Worm (Caenorhabditis elegans) whole organism, dauer: ENCODE results near the gene Y34B4A.4.

Source experiments
- unc-62 ChIP-seq: sonication (generic microtip); optimal IDR thresholded peaks from 2 replicates; lab custom pipeline; 2017; ENCODE audit warnings: missing biosample characterization, missing genetic modification reagents, missing genetic modification characterization

Gene Y34B4A.4

DNA sequence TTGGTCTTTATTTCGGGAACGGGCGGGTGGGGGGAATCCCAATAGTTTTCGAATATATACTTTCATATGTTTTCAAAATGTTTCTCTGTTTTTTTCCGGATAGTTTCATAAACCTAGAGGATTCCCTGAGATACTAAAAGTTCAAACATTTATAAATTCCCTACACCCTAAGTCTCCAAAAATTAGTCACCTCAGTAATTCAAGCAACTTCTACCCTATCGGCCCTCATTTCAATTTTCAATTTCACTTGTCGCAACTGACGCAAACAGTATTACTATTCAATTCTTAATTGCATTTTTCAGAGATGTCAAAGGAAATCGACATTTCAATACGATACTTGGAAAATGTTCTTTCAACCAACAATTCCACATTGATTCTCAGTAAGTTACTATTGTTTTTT, at the start of gene Y34B4A.4:
Gene Y34B4A.4, plus strand, starts transcription at position 301 of the 400 bp plus-strand sequence.
- TF ChIP-seq unc-62 (GFP tag; lab: Kevin White, UChicago): no peak

DNA sequence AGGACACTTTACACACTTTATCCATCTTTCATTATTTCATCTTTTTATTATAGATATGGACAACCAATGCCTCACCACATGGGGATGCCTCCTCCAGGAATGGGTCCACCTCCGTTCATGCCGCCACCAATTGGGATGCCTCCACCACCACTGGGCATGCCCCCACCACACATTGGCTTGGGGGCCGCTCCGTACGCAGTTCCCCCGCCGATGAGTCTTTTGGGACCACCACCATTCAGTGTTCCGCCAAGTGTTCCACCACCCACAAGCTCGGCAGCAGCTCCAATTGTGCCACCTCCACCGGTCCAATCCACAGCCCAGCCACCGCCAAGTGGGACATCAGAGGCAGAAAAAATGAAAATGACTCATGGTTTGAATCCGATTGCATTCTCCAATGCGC, 49.3 kb upstream of the Y34B4A.4 start:
- TF ChIP-seq unc-62 (GFP tag; lab: Kevin White, UChicago): no peak

DNA sequence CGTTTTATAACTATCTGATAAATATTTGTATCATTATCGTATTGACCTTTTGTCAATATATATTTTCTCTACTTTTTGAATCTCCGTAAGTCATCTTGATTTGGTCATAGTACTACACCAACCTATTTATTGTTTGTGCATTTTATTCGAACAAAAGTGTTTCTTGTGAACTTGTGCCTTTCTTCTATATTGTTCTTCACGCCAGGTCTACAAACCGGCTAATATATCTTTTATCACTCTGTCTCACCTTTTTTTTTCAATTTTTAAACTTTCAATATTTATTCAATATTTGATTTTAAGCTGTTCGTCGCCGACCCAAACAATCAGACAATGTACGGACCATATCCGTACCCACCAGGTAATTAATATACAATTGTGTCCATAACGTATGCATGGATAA, 48.1 kb upstream of the Y34B4A.4 start, which contains the start of gene hrpa-2:
Gene hrpa-2, plus strand, starts transcription at position 301 of the 400 bp plus-strand sequence.
- no peak for TF ChIP-seq unc-62 (GFP tag; lab: Kevin White, UChicago)

DNA sequence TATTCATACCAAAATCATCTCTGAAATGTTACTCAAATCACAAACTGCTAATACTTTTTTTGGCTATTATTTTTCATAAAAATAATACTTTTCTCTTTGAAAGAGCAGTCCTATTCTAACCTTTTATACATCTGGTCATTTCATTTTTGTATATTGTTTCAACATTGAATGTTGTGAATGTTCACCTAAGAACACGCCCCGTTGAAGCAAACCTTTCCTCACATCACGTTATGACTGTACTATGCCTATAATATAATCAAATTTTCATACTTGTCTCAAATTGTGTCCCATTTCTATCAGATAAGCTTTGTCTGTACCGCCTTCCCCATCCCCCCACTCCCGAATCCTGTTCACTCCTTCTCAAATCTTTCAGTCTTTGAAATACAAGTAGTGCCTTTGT, 45.8 kb upstream of the Y34B4A.4 start:
- no peak for TF ChIP-seq unc-62 (GFP tag; lab: Kevin White, UChicago)

DNA sequence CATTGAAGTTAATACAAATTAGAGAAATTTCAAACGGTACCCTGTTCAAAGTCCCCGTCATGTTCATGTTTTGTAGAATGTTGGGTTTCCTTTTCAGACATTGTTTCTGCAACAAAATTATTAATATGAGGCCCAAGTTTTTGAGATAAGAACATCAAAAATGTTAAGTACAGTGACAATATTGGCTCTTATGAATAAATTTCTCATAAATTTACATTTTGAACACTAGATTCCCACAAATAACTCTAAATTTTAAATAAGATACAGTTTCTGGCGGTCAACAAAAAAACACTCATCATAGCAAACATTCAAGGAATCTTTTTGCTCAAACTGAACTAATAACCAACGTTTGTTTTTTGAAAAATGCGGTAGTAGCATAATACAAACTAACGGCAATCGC, 37.9 kb upstream of the Y34B4A.4 start, which contains the start of gene H28G03.3:
Gene H28G03.3, minus strand, starts transcription at position 101 of the 400 bp plus-strand sequence.
- TF ChIP-seq unc-62 (GFP tag; lab: Kevin White, UChicago): no peak

DNA sequence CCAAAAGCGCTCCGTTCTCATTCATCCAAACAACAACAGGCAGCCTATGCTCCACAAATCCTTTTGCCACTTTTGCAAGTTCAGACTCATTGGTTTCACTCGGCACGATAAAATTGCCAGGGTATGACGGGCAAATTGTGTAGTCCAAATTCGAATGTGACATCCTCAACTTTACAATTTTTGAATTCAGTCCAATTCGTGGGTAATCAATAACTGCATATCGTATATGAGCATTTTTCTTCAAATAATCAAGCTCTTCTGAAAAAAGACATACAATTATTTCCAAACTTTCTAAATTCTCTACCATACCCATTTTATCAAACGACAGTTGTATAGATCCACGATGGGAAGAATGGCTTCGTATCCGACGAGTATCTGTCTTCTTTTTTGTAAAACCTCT, 25.9 kb upstream of the Y34B4A.4 start:
- TF ChIP-seq unc-62 (GFP tag; lab: Kevin White, UChicago): no peak

DNA sequence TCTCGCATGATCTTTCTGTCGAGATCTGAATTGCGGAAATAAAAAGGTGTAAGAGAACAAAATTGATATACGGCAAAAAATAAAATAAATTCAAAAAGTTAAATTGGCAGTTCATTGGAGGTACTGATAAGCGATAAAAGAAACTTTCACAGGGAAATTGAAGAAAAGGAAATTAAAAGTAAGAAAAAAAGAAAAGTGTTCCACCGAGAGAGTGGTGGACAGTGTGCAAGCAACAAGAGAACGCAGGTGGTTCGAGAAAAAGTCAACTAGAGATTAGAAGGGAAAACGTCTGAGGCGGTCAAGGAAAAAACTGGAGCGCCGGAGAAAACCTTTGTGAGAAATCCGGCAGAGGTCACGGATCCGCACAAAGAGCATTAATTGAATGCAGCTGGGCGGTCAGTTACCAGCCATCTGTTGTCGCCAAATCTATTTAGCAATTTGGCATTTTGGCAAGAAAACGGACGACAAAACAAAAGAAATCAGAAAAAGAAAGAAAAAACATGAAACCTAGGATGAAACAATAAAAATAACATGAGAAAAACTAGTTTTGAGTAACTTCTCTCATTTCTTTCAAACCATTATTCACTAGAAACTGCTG, 20.6 kb upstream of the Y34B4A.4 start, which contains the start of gene mtm-5:
Gene mtm-5, minus strand, starts transcription at position 27 of the 598 bp plus-strand sequence.
- TF ChIP-seq unc-62 (GFP tag; lab: Kevin White, UChicago): no peak

DNA sequence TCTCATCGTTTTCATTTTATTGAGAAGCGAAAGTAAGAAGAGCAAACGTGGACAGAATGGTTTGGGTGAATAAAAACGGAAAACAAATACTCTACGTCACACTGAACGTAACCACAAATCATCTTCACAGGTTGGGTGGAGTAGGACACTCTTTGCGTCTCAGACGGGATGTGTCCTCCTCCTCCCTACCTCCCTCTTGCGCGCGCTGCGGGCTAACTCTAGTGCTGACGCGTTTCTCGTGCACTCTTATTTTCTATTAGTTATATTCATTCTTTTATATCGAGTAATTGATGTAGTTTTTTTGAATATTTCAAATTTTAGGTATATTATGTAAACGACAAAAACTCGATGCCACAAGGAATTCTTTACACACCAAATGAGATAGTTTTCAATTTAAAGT, 20.1 kb upstream of the Y34B4A.4 start, which contains the start of gene Y34B4A.7:
Gene Y34B4A.7, plus strand, starts transcription at position 297 of the 400 bp plus-strand sequence.
- TF ChIP-seq unc-62 (GFP tag; lab: Kevin White, UChicago): no peak

DNA sequence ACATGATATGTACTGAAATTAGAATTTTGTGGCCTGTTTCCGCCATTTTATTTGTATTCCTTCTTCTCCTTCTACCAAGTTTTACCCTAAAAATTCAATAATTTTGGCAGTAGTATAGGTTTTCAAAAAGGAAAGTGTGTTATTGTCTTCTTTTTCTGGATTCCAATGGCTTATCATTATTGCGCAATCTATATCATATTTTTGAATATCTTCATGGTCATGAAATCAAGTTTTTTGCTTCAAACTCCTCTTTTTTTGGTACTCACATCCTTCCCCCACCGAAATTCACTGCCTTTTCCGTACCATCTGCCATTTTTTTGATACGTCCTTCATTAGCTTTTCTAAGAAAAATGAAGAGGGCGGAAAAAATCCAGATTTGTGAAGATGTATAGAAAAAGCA, 15.4 kb upstream of the Y34B4A.4 start:
- no peak for TF ChIP-seq unc-62 (GFP tag; lab: Kevin White, UChicago)

DNA sequence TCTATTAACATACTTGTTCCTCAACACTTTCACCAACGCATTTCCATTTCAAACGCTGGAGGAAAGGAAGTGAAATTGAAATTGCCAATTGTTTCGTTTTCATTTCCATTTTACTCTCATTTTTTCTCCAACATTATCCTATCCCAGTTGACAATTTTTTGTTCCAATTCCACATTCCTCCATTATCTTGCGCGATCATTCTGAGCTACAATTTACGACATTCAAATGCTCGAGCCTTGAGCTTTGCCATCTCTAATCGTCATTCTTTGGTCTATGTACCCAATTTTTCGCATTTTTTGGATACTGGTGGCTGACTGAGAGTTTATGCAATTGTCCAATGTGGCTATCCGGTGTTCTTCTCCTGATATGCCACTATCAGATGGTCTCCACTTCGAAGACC, 14.5 kb upstream of the Y34B4A.4 start, which contains the start of gene Y34B4A.10:
Gene Y34B4A.10, plus strand, starts transcription at position 301 of the 400 bp plus-strand sequence.
- TF ChIP-seq unc-62 (GFP tag; lab: Kevin White, UChicago): no peak

DNA sequence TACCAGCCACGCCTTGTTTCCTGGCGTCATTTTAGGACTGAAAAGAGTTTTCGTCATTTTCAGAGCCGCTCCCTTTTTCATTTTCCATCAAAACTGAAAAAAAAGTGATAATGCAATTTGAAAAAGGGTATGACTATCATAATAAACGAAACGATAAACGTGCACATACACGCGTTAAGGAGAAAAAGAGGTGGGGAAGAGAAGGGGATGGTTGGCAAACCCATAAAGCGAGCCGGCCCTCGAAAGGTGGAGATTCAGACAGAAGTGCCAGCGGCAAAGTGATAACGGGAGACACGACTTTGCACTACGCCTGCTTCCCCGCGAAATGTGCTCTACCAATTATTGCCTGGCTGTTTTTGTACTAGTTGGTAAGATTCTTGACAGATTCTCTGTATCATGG, 11.3 kb upstream of the Y34B4A.4 start, which contains the start of gene nspg-14:
Gene nspg-14, plus strand, starts transcription at position 250 of the 400 bp plus-strand sequence.
- no peak for TF ChIP-seq unc-62 (GFP tag; lab: Kevin White, UChicago)

DNA sequence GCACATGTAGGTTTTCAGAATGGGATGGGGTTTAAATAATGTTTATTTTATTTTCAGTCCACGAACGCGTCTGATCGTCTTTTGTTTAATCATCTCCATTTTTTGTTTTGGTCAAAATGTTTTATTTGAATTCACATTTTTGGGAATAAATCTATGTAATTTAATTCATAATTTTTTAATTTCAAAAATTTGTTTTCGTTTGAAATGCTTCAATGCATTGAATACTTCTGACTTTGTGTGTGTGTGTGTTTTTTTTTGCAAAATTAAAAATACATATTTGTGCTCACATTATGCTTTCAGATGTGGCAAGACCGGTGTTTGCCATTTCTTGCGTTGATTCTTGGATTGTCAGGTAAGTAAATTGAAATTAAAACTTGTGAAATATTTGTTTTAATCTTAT, 9.2 kb upstream of the Y34B4A.4 start, which contains the start of gene nspg-13:
Gene nspg-13, plus strand, starts transcription at position 301 of the 400 bp plus-strand sequence.
- TF ChIP-seq unc-62 (GFP tag; lab: Kevin White, UChicago): no peak

DNA sequence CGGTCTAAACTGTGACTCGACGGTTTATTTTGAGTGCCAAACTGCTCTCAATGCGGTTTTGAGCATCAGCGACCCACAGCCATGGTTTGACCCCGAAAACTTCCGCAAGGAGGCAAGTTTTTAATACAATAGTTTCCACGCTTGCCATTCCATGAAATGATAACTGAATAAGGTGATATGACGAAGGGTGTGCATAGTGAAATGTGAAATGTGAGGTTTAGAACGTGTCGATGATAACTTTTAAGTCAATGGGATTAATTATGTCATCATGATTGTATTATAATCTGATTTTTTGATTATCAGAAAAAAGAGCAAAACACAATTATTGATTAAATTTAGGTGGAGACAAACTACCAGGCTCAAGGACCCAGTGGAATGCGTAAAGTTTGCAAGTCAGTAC, 8.8 kb upstream of the Y34B4A.4 start:
- TF ChIP-seq unc-62 (GFP tag; lab: Kevin White, UChicago): no peak

DNA sequence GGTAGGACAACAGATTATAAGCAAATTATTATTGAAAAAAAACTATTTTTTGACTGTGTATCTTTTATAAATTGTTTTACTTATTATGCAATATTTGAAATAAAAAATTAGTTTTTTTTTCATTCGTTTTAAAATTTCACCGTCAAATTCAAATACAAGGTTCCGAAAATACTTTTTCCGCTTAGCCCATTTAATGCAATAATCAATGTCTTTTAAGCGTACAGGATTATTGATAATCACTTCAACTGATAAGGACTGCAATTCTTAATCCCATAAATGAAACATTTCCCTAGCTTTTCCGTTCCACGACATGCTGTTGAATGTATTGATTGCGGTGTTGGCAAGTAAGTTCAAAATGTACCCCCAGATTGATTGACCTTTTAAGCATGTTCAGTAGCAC, 7.1 kb upstream of the Y34B4A.4 start, which contains the start of gene nspg-12:
Gene nspg-12, plus strand, starts transcription at position 301 of the 400 bp plus-strand sequence.
- no peak for TF ChIP-seq unc-62 (GFP tag; lab: Kevin White, UChicago)

DNA sequence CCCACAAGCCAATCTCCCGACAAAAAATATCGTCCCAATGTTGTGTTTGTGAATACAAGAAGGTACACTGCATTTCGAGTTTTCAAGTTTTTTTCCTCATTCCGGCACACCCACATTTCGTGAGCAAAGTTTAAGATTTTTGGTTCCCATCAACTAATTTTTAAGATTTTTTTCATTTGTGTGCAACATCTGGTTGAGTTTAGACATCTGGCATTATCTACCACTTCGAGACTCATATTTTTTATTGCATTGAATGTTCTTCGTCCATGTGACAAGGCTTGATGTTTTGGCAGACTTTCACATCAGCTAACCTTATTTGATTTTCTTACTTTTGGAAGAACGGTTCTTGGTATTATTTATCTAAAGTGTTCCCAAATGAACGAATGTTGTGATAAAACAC, 3.7 kb upstream of the Y34B4A.4 start:
- TF ChIP-seq unc-62 (GFP tag; lab: Kevin White, UChicago): no peak

DNA sequence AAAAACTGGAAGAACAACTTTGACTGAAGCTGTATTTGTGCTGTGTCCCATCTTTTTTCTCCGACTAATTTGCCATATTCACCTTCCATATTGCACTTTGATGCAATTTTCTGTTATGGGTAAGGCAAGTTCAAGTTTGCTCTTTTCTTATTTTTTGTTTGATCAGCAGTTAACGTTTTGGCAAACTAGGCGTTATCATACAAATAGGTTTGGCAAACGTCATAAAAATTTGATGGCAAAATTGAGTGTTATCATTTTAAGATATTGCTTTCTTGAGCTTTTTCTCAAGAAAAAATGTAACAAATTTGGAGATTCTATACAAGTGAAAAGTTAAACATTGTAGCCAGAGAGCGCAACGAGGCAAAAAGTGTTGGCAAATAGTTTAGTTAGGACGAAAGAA, 2.1 kb upstream of the Y34B4A.4 start:
- no peak for TF ChIP-seq unc-62 (GFP tag; lab: Kevin White, UChicago)

DNA sequence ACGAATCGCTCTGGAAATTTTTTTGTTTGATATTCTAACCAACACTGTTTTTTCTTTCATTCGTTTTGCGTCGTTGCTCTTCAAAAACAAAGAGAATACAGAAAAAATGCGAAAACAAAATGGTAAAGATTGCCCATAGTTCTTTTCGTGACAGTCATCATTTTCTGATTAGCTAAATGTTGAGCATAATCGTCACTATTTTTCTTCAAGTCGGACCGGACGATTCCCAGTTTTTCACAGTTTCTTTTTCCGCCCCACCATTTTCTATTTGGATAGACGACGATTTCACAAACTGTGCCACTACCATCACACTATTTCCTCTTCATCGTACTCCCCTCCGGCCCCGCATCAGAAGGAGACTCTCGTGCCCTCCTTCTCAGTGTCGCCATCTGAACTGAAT, 541 bp upstream of the Y34B4A.4 start:
- no peak for TF ChIP-seq unc-62 (GFP tag; lab: Kevin White, UChicago)
